Worm (Caenorhabditis elegans) whole organism, midembryonic: Measurements from ENCODE around the gene F53C3.8.

ENCODE experiments used
- flt-1 ChIP-seq: fragments of 200-800 bp; sonication (Bioruptor generic); IDR thresholded peaks from 2 replicates; pipeline ENCODE4 v1.3.6; 2022; ENCODE audit warnings: missing genetic modification characterization, missing compliant biosample characterization
- ztf-29 ChIP-seq: fragments of 200-800 bp; sonication (Bioruptor generic); IDR thresholded peaks from 2 replicates; pipeline ENCODE4 v1.3.6; 2022; ENCODE audit warnings: missing genetic modification reagents, missing genetic modification characterization, missing compliant biosample characterization

DNA sequence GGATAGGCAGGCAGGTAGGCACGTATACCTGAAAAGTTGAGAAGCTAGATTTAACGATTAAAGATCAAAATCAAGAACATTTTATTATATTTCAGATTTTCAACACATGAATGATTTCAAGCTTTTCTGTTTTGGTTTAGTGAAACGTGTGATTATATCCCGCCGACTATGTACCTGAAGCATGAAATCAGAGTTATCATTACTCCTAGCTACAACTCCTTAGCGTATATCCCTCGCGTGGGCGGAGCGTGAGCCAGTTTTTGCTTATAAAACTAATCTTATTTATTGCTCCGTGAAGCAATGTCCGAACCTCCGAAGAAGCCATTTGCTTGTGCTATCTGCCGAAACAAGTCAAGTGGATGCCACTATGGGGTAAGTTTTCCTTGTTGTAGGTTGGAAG lies 11.3 kb upstream of the F53C3.8 start, which contains the start of gene nhr-166:
- TF ChIP-seq flt-1 (GFP tag; lab: Robert Waterston, UW) = no peak
- TF ChIP-seq ztf-29 (GFP tag; lab: Robert Waterston, UW) = no peak
